Fruit fly (Drosophila melanogaster): ENCODE data around the gene C1GalTA.

C1GalTA gene

DNA sequence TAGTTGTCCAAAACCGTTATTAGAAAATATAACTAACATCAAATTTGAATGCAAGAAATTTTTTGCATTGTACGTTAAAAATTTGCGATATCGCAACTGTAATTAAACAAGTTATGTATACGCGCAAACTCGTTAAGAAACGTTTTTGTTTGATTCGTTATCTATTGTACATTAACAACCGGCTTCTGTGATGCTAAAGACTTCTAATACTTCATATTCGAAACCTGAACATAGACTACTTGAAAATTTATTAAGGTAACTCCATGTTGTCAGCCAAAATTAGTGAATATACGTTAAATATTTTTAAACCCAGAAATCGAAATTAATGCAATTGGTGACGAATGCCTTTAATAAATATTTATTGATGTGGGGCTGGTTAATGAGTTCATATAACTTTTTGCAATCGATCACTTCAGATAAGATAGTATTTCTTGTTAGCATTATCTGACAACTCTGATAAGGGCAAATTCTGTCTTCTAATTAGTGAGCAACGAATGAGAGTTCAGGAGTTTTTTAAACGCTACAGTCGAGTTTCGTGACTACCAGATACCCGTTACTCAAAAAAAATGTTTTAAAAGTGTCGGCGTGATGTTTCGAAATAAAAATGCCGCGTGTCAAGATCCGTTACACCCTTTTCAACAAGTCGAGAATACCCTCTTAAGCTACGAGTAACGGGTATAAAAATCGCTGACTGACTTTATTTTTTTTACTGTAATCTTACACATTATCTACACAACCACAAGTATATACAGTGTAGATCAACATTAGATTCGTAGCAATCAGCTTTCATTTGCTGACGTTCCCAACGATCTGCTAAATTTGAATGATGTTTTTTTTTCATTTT, 1.4 kb upstream of the C1GalTA start (continued):
- TF ChIP-seq CG14667 (GFP tag; IDR thresholded peaks at IDR 0.05) (no peak), lmd (GFP tag; IDR thresholded peaks at IDR 0.05) (peak; percentile 60), sima (GFP tag; optimal IDR thresholded peaks at IDR 0.05) (no peak), CG9797 (GFP tag; optimal IDR thresholded peaks at IDR 0.05) (no peak), HLH4C (GFP tag; IDR thresholded peaks at IDR 0.05; ENCODE audit: partially characterized antibody) (no peak; the same call in 2 of the 3 replicates), CG33213 (GFP tag; optimal IDR thresholded peaks at IDR 0.05) (peak; percentile 51), Rx (GFP tag; IDR thresholded peaks at IDR 0.05) (0 out of 2 replicates have a peak, but pooled peaks have one; percentile 24), Awh (GFP tag; IDR thresholded peaks at IDR 0.05) (no peak), Sox100B (GFP tag; optimal IDR thresholded peaks at IDR 0.05) (no peak), CG15269 (tag; optimal IDR thresholded peaks at IDR 0.05) (peak; percentile 39), pho (GFP tag; optimal IDR thresholded peaks at IDR 0.05) (no peak), CG10267 (tag; optimal IDR thresholded peaks at IDR 0.05) (no peak), trem (tag; optimal IDR thresholded peaks at IDR 0.05) (peak; percentile 35), CG10959 (GFP tag; IDR thresholded peaks at IDR 0.05) (no peak), sens (GFP tag) (peak; percentile 86), sr (GFP tag; IDR thresholded peaks at IDR 0.05) (no peak), CG12299 (tag; optimal IDR thresholded peaks at IDR 0.05) (no peak), CG1832 (GFP tag; optimal IDR thresholded peaks at IDR 0.05) (no peak), CG16779 (GFP tag; IDR thresholded peaks at IDR 0.05) (no peak), CG11247 (GFP tag; IDR thresholded peaks at IDR 0.05) (no peak), sim (GFP tag; IDR thresholded peaks at IDR 0.05) (peak; percentile 20; the same call in 1 of the 2 replicates), CG3163 (GFP tag; optimal IDR thresholded peaks at IDR 0.05) (peak; percentile 50), CG5953 (GFP tag; IDR thresholded peaks at IDR 0.05) (no peak), amos (GFP tag; IDR thresholded peaks at IDR 0.05; ENCODE audit: partially characterized antibody) (peak; percentile 83), CG34422 (GFP tag; IDR thresholded peaks at IDR 0.05) (0 out of 3 replicates have a peak, but pooled peaks have one; percentile 50), shn (GFP tag; optimal IDR thresholded peaks at IDR 0.05) (peak; percentile 58), pum (GFP tag; optimal IDR thresholded peaks at IDR 0.05) (peak; percentile 36), CG18764 (GFP tag; optimal IDR thresholded peaks at IDR 0.05) (peak; percentile 29), dm (GFP tag; optimal IDR thresholded peaks at IDR 0.05) (peak; percentile 24), CG4424 (GFP tag; optimal IDR thresholded peaks at IDR 0.05) (peak; percentile 49), H15 (GFP tag; IDR thresholded peaks at IDR 0.05) (no peak), usp (GFP tag; optimal IDR thresholded peaks at IDR 0.05) (no peak), CG34224 (GFP tag; IDR thresholded peaks at IDR 0.05; ENCODE audit: partially characterized antibody) (no peak), cad (GFP tag; optimal IDR thresholded peaks at IDR 0.05) (no peak), Side (GFP tag; optimal IDR thresholded peaks at IDR 0.05) (peak; percentile 46), tio (GFP tag; optimal IDR thresholded peaks at IDR 0.05) (peak; percentile 37), Doc3 (GFP tag; IDR thresholded peaks at IDR 0.05; ENCODE audit: partially characterized antibody) (no peak), fu2 (GFP tag; optimal IDR thresholded peaks at IDR 0.05) (peak; percentile 9), salm (tag; optimal IDR thresholded peaks at IDR 0.05) (no peak), crp (GFP tag; optimal IDR thresholded peaks at IDR 0.05) (no peak), onecut (GFP tag; IDR thresholded peaks at IDR 0.05) (no peak), knrl (GFP tag; IDR thresholded peaks at IDR 0.05; ENCODE audit: partially characterized antibody) (no peak; the same call in 2 of the 3 replicates), Dp (GFP tag; optimal IDR thresholded peaks at IDR 0.05) (peak; percentile 14), CG32772 (GFP tag; IDR thresholded peaks at IDR 0.05) (peak; percentile 67), bowl (GFP tag; IDR thresholded peaks at IDR 0.05) (no peak), CG10274 (GFP tag; optimal IDR thresholded peaks at IDR 0.05) (no peak), psq (GFP tag; optimal IDR thresholded peaks at IDR 0.05) (no peak), CG4328 (GFP tag; optimal IDR thresholded peaks at IDR 0.05) (peak; percentile 15), ind (GFP tag; optimal IDR thresholded peaks at IDR 0.05) (peak; percentile 35), twi (tag; optimal IDR thresholded peaks at IDR 0.05) (no peak)

Data from whole organism, embryonic.